Worm (Caenorhabditis elegans) whole organism, L1 larva: ENCODE data around the gene mex-5.

ENCODE experiments used
- blmp-1 ChIP-seq: fragments of 150-350 bp; optimal IDR thresholded peaks from 2 replicates; lab custom pipeline; 2014; ENCODE audit warnings: missing biosample characterization, missing genetic modification characterization
- dpl-1 ChIP-seq, 3 experiments: fragments of 150-350 bp in 2 of 3; sonication (generic microtip) in 1 of 3; optimal IDR thresholded peaks; 2 replicates each; lab custom pipeline; 2014 to 2017; ENCODE audit warnings: missing biosample characterization in 3 of 3, missing genetic modification characterization in 3 of 3, missing genetic modification reagents in 3 of 3
- efl-1 ChIP-seq, 4 experiments: fragments of 150-350 bp; optimal IDR thresholded peaks in 3 of 4; peaks in 1 of 4; 1 replicate in 1 of 4; 2 replicates in 3 of 4; lab custom pipeline; 2014; ENCODE audit warnings: missing biosample characterization in 2 of 4, missing genetic modification characterization in 2 of 4, missing genetic modification reagents in 2 of 4
- egl-27 ChIP-seq, 2 experiments: fragments of 150-350 bp in 1 of 2; sonication (generic microtip); optimal IDR thresholded peaks; 3 replicates each; lab custom pipeline; 2017 to 2018; ENCODE audit warnings: missing biosample characterization in 2 of 2, missing genetic modification characterization in 2 of 2, missing genetic modification reagents in 2 of 2
- nhr-28 ChIP-seq: fragments of 150-350 bp; optimal IDR thresholded peaks from 2 replicates; lab custom pipeline; 2014; ENCODE audit warnings: missing biosample characterization, missing genetic modification characterization
- nhr-47 ChIP-seq: sonication (generic microtip); optimal IDR thresholded peaks from 2 replicates; lab custom pipeline; 2016; ENCODE audit warnings: mild to moderate bottlenecking, missing genetic modification characterization, moderate library complexity, missing compliant biosample characterization
- nhr-84 ChIP-seq: sonication (generic microtip); optimal IDR thresholded peaks from 2 replicates; lab custom pipeline; 2017; ENCODE audit warnings: missing biosample characterization, missing genetic modification characterization
- skn-1 ChIP-seq: fragments of 150-350 bp; optimal IDR thresholded peaks from 2 replicates; lab custom pipeline; 2014; ENCODE audit warnings: missing biosample characterization, missing genetic modification characterization
- sup-37 ChIP-seq: fragments of 200-800 bp; sonication (Bioruptor generic); optimal IDR thresholded peaks from 2 replicates; lab custom pipeline; 2018; ENCODE audit warnings: mild to moderate bottlenecking, missing genetic modification characterization, missing compliant biosample characterization
- zag-1 ChIP-seq: fragments of 150-350 bp; optimal IDR thresholded peaks from 2 replicates; lab custom pipeline; 2014; ENCODE audit warnings: missing biosample characterization, missing genetic modification characterization

ce11 chrIV:13348592-13348991 is 4.9 kb upstream of the mex-5 start, which contains the start of gene W02A2.12:
- no peak for TF ChIP-seq nhr-84 (tag; lab: Kevin White, UChicago)
- no peak for TF ChIP-seq nhr-47 (tag; lab: Kevin White, UChicago)
- no peak for TF ChIP-seq dpl-1 (GFP tag; optimal IDR thresholded peaks at IDR 0.05; lab: Kevin White, UChicago)
- no peak for TF ChIP-seq efl-1 (optimal IDR thresholded peaks at IDR 0.05; lab: Kevin White, UChicago)
- no peak for TF ChIP-seq efl-1 (GFP tag; optimal IDR thresholded peaks at IDR 0.05 in 1 of 2; lab: Kevin White, UChicago)
- no peak for TF ChIP-seq skn-1
- no peak for TF ChIP-seq sup-37 (GFP tag; lab: Kevin White, UChicago)
- TF ChIP-seq blmp-1: no peak
- TF ChIP-seq nhr-28: no peak
- TF ChIP-seq zag-1 (tag; lab: Kevin White, UChicago): no peak
- no peak for TF ChIP-seq egl-27 (tag; optimal IDR thresholded peaks at IDR 0.05; lab: Kevin White, UChicago)
